Fruit fly (Drosophila melanogaster) whole organism, embryonic: ENCODE measurements around the gene CG8034.

ENCODE experiments used
- Atf3 ChIP-seq: fragments of 200-800 bp; sonication (Bioruptor generic); optimal IDR thresholded peaks from 3 replicates; lab custom pipeline; 2016; ENCODE audit warnings: missing biosample characterization, missing genetic modification characterization
- BtbVII ChIP-seq: fragments of 200-800 bp; sonication (Bioruptor generic); optimal IDR thresholded peaks from 3 replicates; lab custom pipeline; 2017; ENCODE audit warnings: missing biosample characterization, mild to moderate bottlenecking, missing genetic modification characterization
- CG10321 ChIP-seq: fragments of 200-800 bp; sonication (Bioruptor generic); IDR thresholded peaks from 2 replicates; pipeline ENCODE4 v1.3.6; 2022; ENCODE audit warnings: missing biosample characterization, missing genetic modification characterization
- CG11560 ChIP-seq: fragments of 200-800 bp; sonication (Bioruptor generic); IDR thresholded peaks from 3 replicates; pipeline ENCODE4 v1.3.6; 2022; ENCODE audit warnings: missing biosample characterization, missing genetic modification characterization
- CG11723 ChIP-seq: fragments of 200-800 bp; sonication (Bioruptor generic); optimal IDR thresholded peaks from 2 replicates; lab custom pipeline; 2017; ENCODE audit warnings: missing biosample characterization, mild to moderate bottlenecking, missing genetic modification characterization
- CG12299 ChIP-seq: fragments of 200-800 bp; sonication (Bioruptor generic); optimal IDR thresholded peaks from 2 replicates; lab custom pipeline; 2018; ENCODE audit warnings: missing biosample characterization, mild to moderate bottlenecking, missing genetic modification characterization
- CG12744 ChIP-seq: fragments of 200-800 bp; sonication (Bioruptor generic); optimal IDR thresholded peaks from 2 replicates; lab custom pipeline; 2016; ENCODE audit warnings: missing biosample characterization, missing genetic modification characterization
- CG13287 ChIP-seq: fragments of 200-800 bp; sonication (Bioruptor generic); IDR thresholded peaks from 2 replicates; pipeline ENCODE4 v1.3.6; 2022; ENCODE audit warnings: missing biosample characterization, missing genetic modification characterization; ENCODE audit not compliant: partially characterized antibody
- CG14860 ChIP-seq: fragments of 200-800 bp; sonication (Bioruptor generic); IDR thresholded peaks from 3 replicates; pipeline ENCODE4 v1.3.6; 2022; ENCODE audit warnings: missing biosample characterization, missing genetic modification characterization; ENCODE audit not compliant: partially characterized antibody
- CG15269 ChIP-seq: fragments of 200-800 bp; sonication (Bioruptor generic); optimal IDR thresholded peaks from 2 replicates; lab custom pipeline; 2018; ENCODE audit warnings: missing biosample characterization, mild to moderate bottlenecking, missing genetic modification characterization, moderate library complexity
- CG1529 ChIP-seq: fragments of 200-800 bp; sonication (Bioruptor generic); optimal IDR thresholded peaks from 3 replicates; lab custom pipeline; 2018; ENCODE audit warnings: missing biosample characterization, missing genetic modification characterization
- CG17186 ChIP-seq: fragments of 200-800 bp; sonication (Bioruptor generic); optimal IDR thresholded peaks from 3 replicates; lab custom pipeline; 2017; ENCODE audit warnings: missing biosample characterization, missing genetic modification reagents, missing genetic modification characterization
- CG18011 ChIP-seq: fragments of 200-800 bp; sonication (Bioruptor generic); optimal IDR thresholded peaks from 2 replicates; lab custom pipeline; 2017; ENCODE audit warnings: missing biosample characterization, missing genetic modification characterization, mild to moderate bottlenecking, moderate library complexity, missing genotype
- CG2875 ChIP-seq: fragments of 200-800 bp; sonication (Bioruptor generic); optimal IDR thresholded peaks from 2 replicates; lab custom pipeline; 2017; ENCODE audit warnings: missing biosample characterization, mild to moderate bottlenecking, missing genetic modification characterization, missing genetic modification reagents
- CG8281 ChIP-seq: fragments of 200-800 bp; sonication (Bioruptor generic); optimal IDR thresholded peaks from 2 replicates; lab custom pipeline; 2018; ENCODE audit warnings: missing biosample characterization, mild to moderate bottlenecking, missing genetic modification characterization, moderate library complexity
- CG8478 ChIP-seq: fragments of >200 bp; optimal IDR thresholded peaks from 2 replicates; lab custom pipeline; 2018
- CG9797 ChIP-seq: fragments of 200-800 bp; sonication (Bioruptor generic); optimal IDR thresholded peaks from 3 replicates; lab custom pipeline; 2018; ENCODE audit warnings: missing biosample characterization, mild to moderate bottlenecking, missing genetic modification characterization
- Dad ChIP-seq: fragments of 200-800 bp; sonication (Bioruptor generic); optimal IDR thresholded peaks from 3 replicates; lab custom pipeline; 2016; ENCODE audit warnings: missing biosample characterization, missing genetic modification characterization
- Dp ChIP-seq: fragments of 200-800 bp; sonication (Bioruptor generic); optimal IDR thresholded peaks from 2 replicates; lab custom pipeline; 2018; ENCODE audit warnings: missing biosample characterization, mild to moderate bottlenecking, missing genetic modification characterization, moderate library complexity
- H15 ChIP-seq: fragments of 200-800 bp; sonication (Bioruptor generic); IDR thresholded peaks from 3 replicates; pipeline ENCODE4 v1.3.6; 2022; ENCODE audit warnings: missing biosample characterization, missing genetic modification characterization
- H2.0 ChIP-seq: fragments of 200-800 bp; sonication (Bioruptor generic); IDR thresholded peaks from 2 replicates; pipeline ENCODE4 v1.3.6; 2022; ENCODE audit warnings: missing biosample characterization, missing genetic modification characterization
- Hey ChIP-seq: fragments of 200-800 bp; sonication (Bioruptor generic); optimal IDR thresholded peaks from 3 replicates; lab custom pipeline; 2018; ENCODE audit warnings: missing biosample characterization, mild to moderate bottlenecking, missing genetic modification characterization
- Hr3 ChIP-seq: fragments of 200-800 bp; sonication (Bioruptor generic); optimal IDR thresholded peaks from 3 replicates; lab custom pipeline; 2016; ENCODE audit warnings: missing biosample characterization, missing genetic modification characterization
- Hr78 ChIP-seq, 2 experiments: fragments of 200-800 bp in 1 of 2; fragments of >200 bp in 1 of 2; sonication (Bioruptor generic) in 1 of 2; optimal IDR thresholded peaks; 2 replicates each; lab custom pipeline; 2017 to 2019; ENCODE audit warnings: missing biosample characterization in 2 of 2, missing genetic modification characterization in 2 of 2, mild to moderate bottlenecking in 1 of 2, moderate library complexity in 1 of 2
- Hsf ChIP-seq: fragments of 200-800 bp; sonication (Bioruptor generic); optimal IDR thresholded peaks from 3 replicates; lab custom pipeline; 2016; ENCODE audit warnings: missing biosample characterization, missing genetic modification characterization
- Lhr ChIP-seq: fragments of 200-800 bp; sonication (Bioruptor generic); optimal IDR thresholded peaks from 3 replicates; lab custom pipeline; 2017; ENCODE audit warnings: mild to moderate bottlenecking, missing biosample characterization, missing genetic modification reagents, missing genetic modification characterization
- MESR4 ChIP-seq: fragments of 200-800 bp; sonication (Bioruptor generic); optimal IDR thresholded peaks from 2 replicates; lab custom pipeline; 2018; ENCODE audit warnings: missing biosample characterization, mild to moderate bottlenecking, missing genetic modification characterization, moderate library complexity
- Meics ChIP-seq: fragments of 200-800 bp; sonication (Bioruptor generic); optimal IDR thresholded peaks from 2 replicates; lab custom pipeline; 2017; ENCODE audit warnings: missing biosample characterization, mild to moderate bottlenecking, missing genetic modification characterization
- Mrtf ChIP-seq: fragments of 200-800 bp; sonication (Bioruptor generic); IDR thresholded peaks from 3 replicates; pipeline ENCODE4 v1.3.6; 2022; ENCODE audit warnings: missing biosample characterization, missing genetic modification characterization
- Rfx ChIP-seq: fragments of 200-800 bp; sonication (Bioruptor generic); IDR thresholded peaks from 2 replicates; pipeline ENCODE4 v1.3.6; 2022; ENCODE audit warnings: missing biosample characterization, missing genetic modification characterization
- Sin3A ChIP-seq: fragments of >200 bp; optimal IDR thresholded peaks from 2 replicates; lab custom pipeline; 2018
- Six4 ChIP-seq: fragments of 200-800 bp; sonication (Bioruptor generic); optimal IDR thresholded peaks from 2 replicates; lab custom pipeline; 2016; ENCODE audit warnings: missing biosample characterization, missing genetic modification characterization
- bigmax ChIP-seq: fragments of 200-800 bp; sonication (Bioruptor generic); optimal IDR thresholded peaks from 2 replicates; lab custom pipeline; 2018; ENCODE audit warnings: missing biosample characterization, mild to moderate bottlenecking, missing genetic modification characterization
- dpn ChIP-seq, 2 experiments: fragments of 200-800 bp; sonication (Bioruptor generic); optimal IDR thresholded peaks; 3 replicates each; lab custom pipeline; 2016; ENCODE audit warnings: missing biosample characterization in 2 of 2, missing genetic modification characterization in 2 of 2
- eve ChIP-seq, 2 experiments: fragments of >200 bp; optimal IDR thresholded peaks; 2 replicates each; lab custom pipeline; 2017; ENCODE audit warnings: missing biosample characterization in 2 of 2, missing genetic modification characterization in 2 of 2
- gfzf ChIP-seq: fragments of 200-800 bp; sonication (Bioruptor generic); optimal IDR thresholded peaks from 2 replicates; lab custom pipeline; 2016; ENCODE audit warnings: missing biosample characterization, mild to moderate bottlenecking, missing genetic modification characterization, moderate library complexity
- h ChIP-seq: fragments of >200 bp; optimal IDR thresholded peaks from 2 replicates; lab custom pipeline; 2017
- insv ChIP-seq, 2 experiments: fragments of 200-800 bp; sonication (Bioruptor generic); optimal IDR thresholded peaks; 3 replicates each; lab custom pipeline; 2016 to 2018; ENCODE audit warnings: missing biosample characterization in 2 of 2, missing genetic modification characterization in 2 of 2
- lola ChIP-seq, 3 experiments: fragments of >200 bp in 2 of 3; fragments of 200-800 bp in 1 of 3; sonication (Bioruptor generic) in 1 of 3; optimal IDR thresholded peaks; 2 replicates each; lab custom pipeline; 2017 to 2019; ENCODE audit warnings: missing biosample characterization in 3 of 3, missing genetic modification characterization in 3 of 3, mild to moderate bottlenecking in 1 of 3, moderate library complexity in 1 of 3
- nom ChIP-seq: fragments of 200-800 bp; sonication (Bioruptor generic); optimal IDR thresholded peaks from 2 replicates; lab custom pipeline; 2017; ENCODE audit warnings: missing biosample characterization, missing genetic modification characterization, mild to moderate bottlenecking, moderate library complexity, missing genetic modification reagents
- onecut ChIP-seq: fragments of 200-800 bp; sonication (Bioruptor generic); IDR thresholded peaks from 2 replicates; pipeline ENCODE4 v1.3.6; 2022; ENCODE audit warnings: missing biosample characterization, missing genetic modification characterization
- ranshi ChIP-seq: fragments of 200-800 bp; sonication (Bioruptor generic); IDR thresholded peaks from 2 replicates; pipeline ENCODE4 v1.3.6; 2022; ENCODE audit warnings: missing biosample characterization, missing genetic modification characterization
- sisA ChIP-seq: fragments of 200-800 bp; sonication (Bioruptor generic); IDR thresholded peaks from 2 replicates; pipeline ENCODE4 v1.3.6; 2022; ENCODE audit warnings: missing biosample characterization, missing genetic modification characterization
- ttk ChIP-seq: fragments of 200-800 bp; sonication (Bioruptor generic); IDR thresholded peaks from 2 replicates; pipeline ENCODE4 v2.1.2; 2022; ENCODE audit warnings: missing biosample characterization, missing genetic modification characterization

Gene CG8034

DNA sequence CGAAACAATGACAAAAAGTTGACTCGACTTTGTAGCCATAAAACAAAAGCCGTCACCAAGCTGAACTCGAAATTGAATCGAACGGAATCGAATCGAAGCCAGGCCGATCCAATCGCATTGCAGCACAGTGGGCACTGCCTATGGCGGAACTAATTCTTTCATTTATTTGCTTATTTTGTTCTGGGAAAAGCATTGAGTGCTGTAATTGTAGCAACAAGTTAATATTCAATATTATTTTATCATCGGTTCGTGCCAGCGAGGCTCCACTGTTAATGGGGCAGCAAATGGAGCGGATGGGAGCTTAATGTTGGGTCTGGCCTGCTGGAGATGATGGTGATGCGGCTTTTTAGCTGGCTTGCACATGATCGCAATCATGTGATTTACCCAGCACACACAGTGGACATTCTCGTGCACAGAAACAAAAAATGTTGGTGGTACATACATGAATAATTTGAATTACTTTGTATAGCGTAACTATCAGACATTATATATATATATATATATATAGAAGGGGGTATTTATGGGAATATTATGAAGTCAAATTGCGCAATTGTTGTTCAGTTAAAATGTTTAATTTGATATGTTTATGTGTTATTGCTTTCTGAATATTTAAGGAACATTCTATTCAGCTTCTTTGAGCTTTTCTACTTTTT, 8.5 kb downstream of the CG8034 start (continued):
- TF ChIP-seq Meics (GFP tag; lab: Kevin White, UChicago) (peak; percentile 80), CG2875 (peak; percentile 83), sisA (GFP tag; lab: Robert Waterston, UW) (peak; percentile 96), Dad (GFP tag; lab: Kevin White, UChicago) (peak; percentile 89), onecut (peak; percentile 90), CG1529 (GFP tag; lab: Kevin White, UChicago) (peak; percentile 84), bigmax (GFP tag; lab: Kevin White, UChicago) (no peak), ranshi (GFP tag; lab: Robert Waterston, UW) (peak; percentile 84), Hr78 (GFP tag; optimal IDR thresholded peaks at IDR 0.05; lab: Kevin White, UChicago) (peak in 1 of 2 experiments; percentile 68), Atf3 (GFP tag; lab: Kevin White, UChicago) (peak; percentile 72), H2.0 (GFP tag; lab: Robert Waterston, UW) (peak; percentile 94), CG10321 (GFP tag; lab: Robert Waterston, UW) (no peak), Lhr (GFP tag; lab: Kevin White, UChicago) (peak; percentile 52), dpn (GFP tag; optimal IDR thresholded peaks at IDR 0.05; lab: Kevin White, UChicago) (peak; percentile 85 to 89), CG11723 (peak; percentile 84), CG11560 (tag; lab: Robert Waterston, UW) (peak; percentile 63; the same call in 1 of the 3 replicates), CG15269 (tag; lab: Kevin White, UChicago) (peak; percentile 92), CG17186 (GFP tag; lab: Kevin White, UChicago) (peak; percentile 69), Hsf (GFP tag; lab: Kevin White, UChicago) (peak; percentile 89), H15 (GFP tag; lab: Robert Waterston, UW) (peak; percentile 93), Mrtf (GFP tag; lab: Robert Waterston, UW) (peak; percentile 92), CG9797 (GFP tag; lab: Kevin White, UChicago) (no peak), CG12299 (peak; percentile 83), Six4 (GFP tag; lab: Kevin White, UChicago) (peak; percentile 82), CG12744 (GFP tag; lab: Kevin White, UChicago) (peak; percentile 63), CG18011 (GFP tag; lab: Kevin White, UChicago) (peak; percentile 35), Rfx (GFP tag; lab: Robert Waterston, UW) (peak; percentile 89), eve (GFP tag; optimal IDR thresholded peaks at IDR 0.05; lab: Kevin White, UChicago) (peak in 1 of 2 experiments; percentile 93), lola (GFP tag; optimal IDR thresholded peaks at IDR 0.05; lab: Kevin White, UChicago) (peak in 1 of 3 experiments; percentile 63), Hr3 (GFP tag; lab: Kevin White, UChicago) (peak; percentile 77), gfzf (GFP tag; lab: Kevin White, UChicago) (no peak), BtbVII (GFP tag; lab: Kevin White, UChicago) (peak; percentile 51), ttk (GFP tag; lab: Robert Waterston, UW) (peak; percentile 94), insv (GFP tag; optimal IDR thresholded peaks at IDR 0.05; lab: Kevin White, UChicago) (peak in 1 of 2 experiments; percentile 6), Dp (GFP tag; lab: Kevin White, UChicago) (no peak), CG14860 (GFP tag; lab: Robert Waterston, UW) (no peak), h (lab: Kevin White, UChicago) (no peak), Sin3A (lab: Kevin White, UChicago) (no peak), CG8478 (no peak)

DNA sequence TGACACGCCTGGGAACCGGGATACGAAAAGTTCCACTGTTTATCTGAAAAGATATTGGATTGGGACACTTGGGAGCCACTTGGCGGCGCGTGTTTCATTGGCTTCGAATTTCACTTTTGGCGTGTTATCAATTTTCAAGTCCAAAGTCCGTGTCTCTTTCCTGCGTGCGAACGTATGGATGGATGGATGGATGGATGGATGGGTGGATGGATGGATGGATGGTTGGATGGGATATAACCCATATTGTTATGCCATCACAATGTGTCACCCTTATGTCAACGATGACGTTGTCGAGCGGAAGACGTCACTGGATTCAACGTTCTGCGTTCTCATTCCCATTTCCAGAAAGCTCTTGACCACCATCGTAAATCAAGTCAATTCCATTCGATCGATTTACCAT, 10.2 kb downstream of the CG8034 start:
- TF ChIP-seq CG8281 (peak; percentile 99), CG13287 (no peak), CG11723 (no peak), nom (GFP tag; lab: Kevin White, UChicago) (peak; percentile 43), MESR4 (no peak), Hey (tag; lab: Kevin White, UChicago) (peak; percentile 6)
- TF ChIP-seq, all 482 proteins: peak for 3
